Worm (Caenorhabditis elegans) whole organism, mixed stage, embryonic: ENCODE measurements around the gene phat-4.
A peak's percentile ranks its signal among the peaks of the same experiment; 100 is the strongest.

ENCODE experiments used
- bed-3 ChIP-seq: fragments of 200-800 bp; sonication (Bioruptor generic); optimal IDR thresholded peaks from 3 replicates; lab custom pipeline; 2018; ENCODE audit warnings: mild to moderate bottlenecking, missing genetic modification characterization, moderate library complexity, missing compliant biosample characterization
- blmp-1 ChIP-seq: fragments of 150-350 bp; optimal IDR thresholded peaks from 2 replicates; lab custom pipeline; 2014; ENCODE audit warnings: missing biosample characterization, missing genetic modification characterization
- ceh-39 ChIP-seq: fragments of 150-350 bp; optimal IDR thresholded peaks from 2 replicates; lab custom pipeline; 2014; ENCODE audit warnings: missing biosample characterization, missing genetic modification characterization
- ceh-83 ChIP-seq: fragments of 200-800 bp; sonication (Bioruptor generic); optimal IDR thresholded peaks from 2 replicates; lab custom pipeline; 2018; ENCODE audit warnings: mild to moderate bottlenecking, missing genetic modification characterization, missing compliant biosample characterization
- ces-1 ChIP-seq: fragments of 150-350 bp; optimal IDR thresholded peaks from 2 replicates; lab custom pipeline; 2014; ENCODE audit warnings: missing biosample characterization, missing genetic modification reagents, missing genetic modification characterization
- cnd-1 ChIP-seq: fragments of 200-800 bp; sonication (Bioruptor generic); optimal IDR thresholded peaks from 2 replicates; lab custom pipeline; 2018; ENCODE audit warnings: mild to moderate bottlenecking, missing genetic modification characterization, missing compliant biosample characterization
- drap-1 ChIP-seq: fragments of 200-800 bp; sonication (Bioruptor generic); optimal IDR thresholded peaks from 3 replicates; lab custom pipeline; 2018; ENCODE audit warnings: mild to moderate bottlenecking, missing genetic modification characterization, missing compliant biosample characterization
- elt-1 ChIP-seq: sonication (generic microtip); optimal IDR thresholded peaks from 2 replicates; lab custom pipeline; 2017; ENCODE audit warnings: missing genetic modification characterization, mild to moderate bottlenecking, missing compliant biosample characterization, antibody characterized with exemption, moderate library complexity, borderline replicate concordance; ENCODE audit not compliant: insufficient read depth
- elt-3 ChIP-seq: fragments of 150-350 bp; optimal IDR thresholded peaks from 2 replicates; lab custom pipeline; 2014; ENCODE audit warnings: missing biosample characterization, missing genetic modification characterization
- flh-1 ChIP-seq: fragments of 200-800 bp; sonication (Bioruptor generic); optimal IDR thresholded peaks from 2 replicates; lab custom pipeline; 2018; ENCODE audit warnings: mild to moderate bottlenecking, missing genetic modification characterization, moderate library complexity, missing compliant biosample characterization
- ham-2 ChIP-seq: fragments of 200-800 bp; sonication (Bioruptor generic); optimal IDR thresholded peaks from 2 replicates; lab custom pipeline; 2018; ENCODE audit warnings: mild to moderate bottlenecking, missing genetic modification characterization, missing compliant biosample characterization
- hlh-1 ChIP-seq: fragments of 150-350 bp; optimal IDR thresholded peaks from 2 replicates; lab custom pipeline; 2014; ENCODE audit warnings: missing biosample characterization, missing genetic modification reagents, missing genetic modification characterization
- lin-13 ChIP-seq: fragments of 150-350 bp; optimal IDR thresholded peaks from 2 replicates; lab custom pipeline; 2014; ENCODE audit warnings: missing biosample characterization, missing genetic modification characterization
- lin-32 ChIP-seq: fragments of 200-800 bp; sonication (Bioruptor generic); optimal IDR thresholded peaks from 2 replicates; lab custom pipeline; 2018; ENCODE audit warnings: mild to moderate bottlenecking, missing genetic modification characterization, missing compliant biosample characterization
- lsy-2 ChIP-seq: fragments of 150-350 bp; optimal IDR thresholded peaks from 2 replicates; lab custom pipeline; 2014; ENCODE audit warnings: missing biosample characterization, missing genetic modification characterization
- mab-5 ChIP-seq: fragments of 150-350 bp; optimal IDR thresholded peaks from 2 replicates; lab custom pipeline; 2014; ENCODE audit warnings: missing biosample characterization, missing genetic modification characterization
- mep-1 ChIP-seq: fragments of 150-350 bp; optimal IDR thresholded peaks from 2 replicates; lab custom pipeline; 2017; ENCODE audit warnings: missing biosample characterization, missing genetic modification reagents, missing genetic modification characterization, inconsistent platforms
- mls-2 ChIP-seq: sonication (generic microtip); optimal IDR thresholded peaks from 2 replicates; lab custom pipeline; 2016; ENCODE audit warnings: mild to moderate bottlenecking, missing genetic modification characterization, moderate library complexity, missing compliant biosample characterization
- nhr-12 ChIP-seq: fragments of 150-350 bp; optimal IDR thresholded peaks from 2 replicates; lab custom pipeline; 2014; ENCODE audit warnings: missing biosample characterization, missing genetic modification characterization
- nhr-2 ChIP-seq: fragments of 150-350 bp; optimal IDR thresholded peaks from 2 replicates; lab custom pipeline; 2014; ENCODE audit warnings: missing biosample characterization, missing genetic modification characterization
- nhr-237 ChIP-seq: fragments of 150-350 bp; optimal IDR thresholded peaks from 2 replicates; lab custom pipeline; 2014; ENCODE audit warnings: missing biosample characterization, missing genetic modification characterization
- nhr-28 ChIP-seq: fragments of 150-350 bp; optimal IDR thresholded peaks from 2 replicates; lab custom pipeline; 2014; ENCODE audit warnings: missing biosample characterization, missing genetic modification characterization
- nhr-76 ChIP-seq: sonication (generic microtip); optimal IDR thresholded peaks from 2 replicates; lab custom pipeline; 2017; ENCODE audit warnings: missing biosample characterization, missing genetic modification characterization
- pha-4 ChIP-seq: fragments of 150-350 bp; optimal IDR thresholded peaks from 2 replicates; lab custom pipeline; 2018; ENCODE audit warnings: missing biosample characterization, missing genetic modification reagents, missing genetic modification characterization
- sem-2 ChIP-seq: fragments of 200-800 bp; sonication (Bioruptor generic); optimal IDR thresholded peaks from 2 replicates; lab custom pipeline; 2018; ENCODE audit warnings: mild to moderate bottlenecking, missing genetic modification characterization, missing compliant biosample characterization
- sptf-1 ChIP-seq: sonication (generic microtip); optimal IDR thresholded peaks from 2 replicates; lab custom pipeline; 2017; ENCODE audit warnings: mild to moderate bottlenecking, missing genetic modification characterization, moderate library complexity, missing compliant biosample characterization
- unc-120 ChIP-seq: sonication (generic microtip); optimal IDR thresholded peaks from 2 replicates; lab custom pipeline; 2017; ENCODE audit warnings: missing genetic modification characterization, missing compliant biosample characterization; ENCODE audit not compliant: poor library complexity, severe bottlenecking
- unc-39 ChIP-seq: fragments of 150-350 bp; optimal IDR thresholded peaks from 2 replicates; lab custom pipeline; 2014; ENCODE audit warnings: missing biosample characterization, missing genetic modification characterization
- unc-62 ChIP-seq: fragments of 150-350 bp; optimal IDR thresholded peaks from 2 replicates; lab custom pipeline; 2014; ENCODE audit warnings: missing biosample characterization, missing genetic modification reagents, missing genetic modification characterization
- zip-8 ChIP-seq: fragments of 150-350 bp; optimal IDR thresholded peaks from 2 replicates; lab custom pipeline; 2014; ENCODE audit warnings: missing biosample characterization, missing genetic modification characterization
- ztf-11 ChIP-seq: fragments of 150-350 bp; optimal IDR thresholded peaks from 2 replicates; lab custom pipeline; 2014; ENCODE audit warnings: missing biosample characterization, missing genetic modification characterization

The phat-4 gene

ce11 chrV:4131471-4131939 lies 1.8 kb downstream of the phat-4 start, which contains the start of gene nhr-57:
Gene nhr-57, plus strand, starts transcription at chrV:4131889.
- TF ChIP-seq sptf-1 (tag; lab: Kevin White, UChicago) (no peak), nhr-237 (tag; lab: Kevin White, UChicago) (peak; percentile 31), unc-62 (GFP tag; lab: Kevin White, UChicago) (peak; percentile 41), nhr-28 (no peak), lsy-2 (tag; lab: Kevin White, UChicago) (no peak), elt-3 (tag; lab: Kevin White, UChicago) (peak; percentile 87)
- TF ChIP-seq, all 35 proteins: peak for 3

ce11 chrV:4134728-4135127 lies 5.0 kb downstream of the phat-4 start, which contains the start of gene lgc-1:
Gene lgc-1, plus strand, starts transcription at chrV:4135028.
- no peak for TF ChIP-seq nhr-76 (tag; lab: Kevin White, UChicago)
- no peak for TF ChIP-seq hlh-1 (tag; lab: Kevin White, UChicago)
- TF ChIP-seq zip-8 (tag; lab: Kevin White, UChicago): no peak
- no peak for TF ChIP-seq ces-1 (GFP tag; lab: Kevin White, UChicago)
- no peak for TF ChIP-seq lin-13 (tag; lab: Kevin White, UChicago)
- TF ChIP-seq nhr-12 (tag; lab: Kevin White, UChicago): no peak
- TF ChIP-seq elt-1 (tag; lab: Kevin White, UChicago): no peak
- TF ChIP-seq cnd-1 (tag; lab: Kevin White, UChicago): no peak
- no peak for TF ChIP-seq mep-1 (tag; lab: Kevin White, UChicago)
- TF ChIP-seq nhr-237 (tag; lab: Kevin White, UChicago): no peak
- no peak for TF ChIP-seq elt-3 (tag; lab: Kevin White, UChicago)
- no peak for TF ChIP-seq mls-2 (tag; lab: Kevin White, UChicago)
- TF ChIP-seq ham-2 (GFP tag; lab: Kevin White, UChicago): no peak

DNA sequence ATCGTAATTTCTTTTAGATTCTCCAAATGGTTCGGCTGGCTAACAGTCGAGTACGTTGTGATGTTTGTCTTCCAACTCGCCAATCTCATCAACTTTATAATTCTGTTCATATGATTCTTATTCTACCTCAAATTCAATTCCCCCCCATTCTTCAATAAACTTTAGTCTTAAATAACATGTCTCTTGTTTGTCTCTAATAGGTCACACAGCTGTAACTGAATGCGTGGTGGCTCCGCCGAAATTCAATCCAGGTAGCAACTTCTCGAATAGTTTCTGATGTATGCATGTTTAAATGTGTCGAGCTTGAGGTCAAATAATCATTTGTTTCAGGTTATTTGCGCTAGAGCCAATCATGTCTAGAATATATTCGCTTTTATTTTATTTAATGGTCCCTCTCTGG lies 9.0 kb downstream of the phat-4 start, which contains the start of gene lgc-29:
lgc-29 (plus strand) TSS at position 301 of the 400 bp plus-strand sequence.
- TF ChIP-seq unc-39 (no peak), bed-3 (GFP tag; lab: Kevin White, UChicago) (no peak), mab-5 (tag; lab: Kevin White, UChicago) (no peak), elt-1 (tag; lab: Kevin White, UChicago) (no peak), lin-13 (tag; lab: Kevin White, UChicago) (no peak)

ce11 chrV:4143034-4143433 lies 13.3 kb downstream of the phat-4 start:
- TF ChIP-seq flh-1 (GFP tag; lab: Kevin White, UChicago): no peak
- TF ChIP-seq sem-2: no peak
- no peak for TF ChIP-seq cnd-1 (tag; lab: Kevin White, UChicago)
- peak; percentile 39 for TF ChIP-seq mep-1 (tag; lab: Kevin White, UChicago)
- no peak for TF ChIP-seq drap-1 (GFP tag; lab: Kevin White, UChicago)
- TF ChIP-seq ceh-39 (tag; lab: Kevin White, UChicago): peak; percentile 32
- peak; percentile 9 for TF ChIP-seq nhr-237 (tag; lab: Kevin White, UChicago)
- peak; percentile 32 for TF ChIP-seq bed-3 (GFP tag; lab: Kevin White, UChicago)
- TF ChIP-seq ces-1 (GFP tag; lab: Kevin White, UChicago): peak; percentile 70
- TF ChIP-seq unc-120 (tag; lab: Kevin White, UChicago): no peak
- no peak for TF ChIP-seq sptf-1 (tag; lab: Kevin White, UChicago)
- no peak for TF ChIP-seq zip-8 (tag; lab: Kevin White, UChicago)
- no peak for TF ChIP-seq nhr-2
- TF ChIP-seq elt-3 (tag; lab: Kevin White, UChicago): no peak
- no peak for TF ChIP-seq mls-2 (tag; lab: Kevin White, UChicago)
- peak; percentile 35 for TF ChIP-seq lsy-2 (tag; lab: Kevin White, UChicago)
- no peak for TF ChIP-seq ceh-83
- no peak for TF ChIP-seq ztf-11
- no peak for TF ChIP-seq pha-4 (tag; lab: Kevin White, UChicago)
- no peak for TF ChIP-seq blmp-1 (tag; lab: Kevin White, UChicago)
- TF ChIP-seq unc-62 (GFP tag; lab: Kevin White, UChicago): no peak
- TF ChIP-seq lin-32 (GFP tag; lab: Kevin White, UChicago): no peak
- TF ChIP-seq lin-13 (tag; lab: Kevin White, UChicago): no peak
